Worm (Caenorhabditis elegans) whole organism, late embryonic: ENCODE data around the gene clc-28.

Experiments used
- C08G9.2 ChIP-seq: sonication (generic microtip); optimal IDR thresholded peaks from 2 replicates; lab custom pipeline; 2016; ENCODE audit warnings: mild to moderate bottlenecking, missing genetic modification characterization, moderate library complexity, missing compliant biosample characterization
- C38D4.7 ChIP-seq: fragments of 200-800 bp; sonication (Bioruptor generic); optimal IDR thresholded peaks from 2 replicates; lab custom pipeline; 2018; ENCODE audit warnings: mild to moderate bottlenecking, missing genetic modification characterization, moderate library complexity, missing compliant biosample characterization
- F13H6.1 ChIP-seq: sonication (generic microtip); optimal IDR thresholded peaks from 2 replicates; lab custom pipeline; 2016; ENCODE audit warnings: missing genetic modification characterization, missing compliant biosample characterization
- K09A11.1 ChIP-seq: sonication (generic microtip); optimal IDR thresholded peaks from 2 replicates; lab custom pipeline; 2017; ENCODE audit warnings: antibody characterized with exemption, mild to moderate bottlenecking, missing genetic modification characterization, missing compliant biosample characterization; ENCODE audit not compliant: insufficient read depth
- T23F11.4 ChIP-seq: fragments of 200-800 bp; sonication (Bioruptor generic); optimal IDR thresholded peaks from 2 replicates; lab custom pipeline; 2018; ENCODE audit warnings: mild to moderate bottlenecking, missing genetic modification characterization, missing compliant biosample characterization
- Y22D7AL.16 ChIP-seq: sonication (generic microtip); optimal IDR thresholded peaks from 2 replicates; lab custom pipeline; 2016; ENCODE audit warnings: missing genetic modification characterization, missing compliant biosample characterization
- ahr-1 ChIP-seq: sonication (generic microtip); optimal IDR thresholded peaks from 2 replicates; lab custom pipeline; 2016; ENCODE audit warnings: missing genetic modification characterization, missing compliant biosample characterization
- ama-1 ChIP-seq: fragments of 150-350 bp; optimal IDR thresholded peaks from 2 replicates; lab custom pipeline; 2014
- ceh-18 ChIP-seq: sonication (generic microtip); optimal IDR thresholded peaks from 2 replicates; lab custom pipeline; 2016; ENCODE audit warnings: missing genetic modification characterization, missing compliant biosample characterization
- ceh-19 ChIP-seq: fragments of 200-800 bp; sonication (Bioruptor generic); optimal IDR thresholded peaks from 2 replicates; lab custom pipeline; 2018; ENCODE audit warnings: mild to moderate bottlenecking, missing genetic modification characterization, missing compliant biosample characterization
- ceh-22 ChIP-seq: sonication (generic microtip); optimal IDR thresholded peaks from 2 replicates; lab custom pipeline; 2017; ENCODE audit warnings: missing biosample characterization, missing genetic modification characterization
- ceh-30 ChIP-seq: fragments of 150-350 bp; optimal IDR thresholded peaks from 2 replicates; lab custom pipeline; 2014; ENCODE audit warnings: missing biosample characterization, missing genetic modification characterization
- ceh-31 ChIP-seq: sonication (generic microtip); optimal IDR thresholded peaks from 2 replicates; lab custom pipeline; 2016; ENCODE audit warnings: missing genetic modification characterization, missing compliant biosample characterization
- ceh-34 ChIP-seq: sonication (generic microtip); optimal IDR thresholded peaks from 2 replicates; lab custom pipeline; 2016; ENCODE audit warnings: mild to moderate bottlenecking, missing genetic modification characterization, missing compliant biosample characterization
- ceh-45 ChIP-seq: fragments of 200-800 bp; sonication (Bioruptor generic); IDR thresholded peaks from 2 replicates; pipeline ENCODE4 v1.3.6; 2022; ENCODE audit warnings: missing genetic modification reagents, missing genetic modification characterization, missing compliant biosample characterization
- ceh-48 ChIP-seq: sonication (generic microtip); optimal IDR thresholded peaks from 2 replicates; lab custom pipeline; 2016; ENCODE audit warnings: missing genetic modification characterization, inconsistent platforms, missing compliant biosample characterization
- ceh-9 ChIP-seq: sonication (generic microtip); optimal IDR thresholded peaks from 2 replicates; lab custom pipeline; 2016; ENCODE audit warnings: mild to moderate bottlenecking, missing genetic modification characterization, inconsistent platforms, missing compliant biosample characterization
- che-1 ChIP-seq: sonication (generic microtip); optimal IDR thresholded peaks from 2 replicates; lab custom pipeline; 2016; ENCODE audit warnings: mild to moderate bottlenecking, missing genetic modification characterization, missing compliant biosample characterization
- dmd-4 ChIP-seq: sonication (generic microtip); optimal IDR thresholded peaks from 2 replicates; lab custom pipeline; 2016; ENCODE audit warnings: borderline replicate concordance, missing genetic modification characterization, missing compliant biosample characterization
- dve-1 ChIP-seq: sonication (generic microtip); optimal IDR thresholded peaks from 2 replicates; lab custom pipeline; 2017; ENCODE audit warnings: antibody characterized with exemption, mild to moderate bottlenecking, missing genetic modification characterization, missing compliant biosample characterization
- elt-2 ChIP-seq: sonication (generic microtip); optimal IDR thresholded peaks from 2 replicates; lab custom pipeline; 2016; ENCODE audit warnings: missing genetic modification reagents, missing genetic modification characterization, missing compliant biosample characterization
- elt-4 ChIP-seq: sonication (generic microtip); optimal IDR thresholded peaks from 2 replicates; lab custom pipeline; 2016; ENCODE audit warnings: missing genetic modification characterization, missing compliant biosample characterization
- ets-4 ChIP-seq: sonication (generic microtip); optimal IDR thresholded peaks from 2 replicates; lab custom pipeline; 2016; ENCODE audit warnings: missing genetic modification characterization, missing compliant biosample characterization
- eyg-1 ChIP-seq: sonication (generic microtip); optimal IDR thresholded peaks from 2 replicates; lab custom pipeline; 2016; ENCODE audit warnings: missing genotype, missing genetic modification characterization, missing compliant biosample characterization
- fax-1 ChIP-seq: sonication (generic microtip); optimal IDR thresholded peaks from 2 replicates; lab custom pipeline; 2016; ENCODE audit warnings: missing genotype, missing genetic modification characterization, missing compliant biosample characterization
- fkh-10 ChIP-seq: fragments of 150-350 bp; optimal IDR thresholded peaks from 2 replicates; lab custom pipeline; 2014; ENCODE audit warnings: missing biosample characterization, missing genetic modification reagents, missing genetic modification characterization
- fkh-6 ChIP-seq: sonication (generic microtip); optimal IDR thresholded peaks from 2 replicates; lab custom pipeline; 2016; ENCODE audit warnings: missing genetic modification characterization, missing compliant biosample characterization
- gmeb-2 ChIP-seq: sonication (generic microtip); optimal IDR thresholded peaks from 2 replicates; lab custom pipeline; 2016; ENCODE audit warnings: missing genetic modification characterization, inconsistent platforms, missing compliant biosample characterization
- hlh-13 ChIP-seq: fragments of 200-800 bp; sonication (Bioruptor generic); optimal IDR thresholded peaks from 2 replicates; lab custom pipeline; 2018; ENCODE audit warnings: mild to moderate bottlenecking, missing genetic modification characterization, missing compliant biosample characterization
- hlh-15 ChIP-seq: sonication (generic microtip); optimal IDR thresholded peaks from 2 replicates; lab custom pipeline; 2016; ENCODE audit warnings: missing genetic modification characterization, missing compliant biosample characterization
- hlh-8 ChIP-seq: sonication (generic microtip); optimal IDR thresholded peaks from 2 replicates; lab custom pipeline; 2016; ENCODE audit warnings: missing genotype, missing genetic modification characterization, missing compliant biosample characterization
- lin-11 ChIP-seq: fragments of 200-800 bp; sonication (Bioruptor generic); optimal IDR thresholded peaks from 2 replicates; lab custom pipeline; 2018; ENCODE audit warnings: mild to moderate bottlenecking, missing genetic modification characterization, missing compliant biosample characterization
- madf-2 ChIP-seq: sonication (generic microtip); optimal IDR thresholded peaks from 2 replicates; lab custom pipeline; 2017; ENCODE audit warnings: missing genetic modification characterization, missing compliant biosample characterization
- nhr-11 ChIP-seq: fragments of 150-350 bp; optimal IDR thresholded peaks from 2 replicates; lab custom pipeline; 2014; ENCODE audit warnings: missing biosample characterization, missing genetic modification characterization
- nhr-232 ChIP-seq: sonication (generic microtip); optimal IDR thresholded peaks from 2 replicates; lab custom pipeline; 2016; ENCODE audit warnings: missing genetic modification characterization, missing compliant biosample characterization
- npax-4 ChIP-seq: sonication (generic microtip); optimal IDR thresholded peaks from 2 replicates; lab custom pipeline; 2016; ENCODE audit warnings: missing genetic modification characterization, missing compliant biosample characterization
- odd-2 ChIP-seq: sonication (generic microtip); optimal IDR thresholded peaks from 2 replicates; lab custom pipeline; 2017; ENCODE audit warnings: antibody characterized with exemption, mild to moderate bottlenecking, missing genetic modification characterization, missing compliant biosample characterization
- pha-2 ChIP-seq: sonication (generic microtip); optimal IDR thresholded peaks from 2 replicates; lab custom pipeline; 2017; ENCODE audit warnings: mild to moderate bottlenecking, missing genetic modification characterization, missing compliant biosample characterization
- pha-4 ChIP-seq: fragments of 150-350 bp; optimal IDR thresholded peaks from 2 replicates; lab custom pipeline; 2018; ENCODE audit warnings: missing biosample characterization, missing genetic modification reagents, missing genetic modification characterization
- pqm-1 ChIP-seq: sonication (generic microtip); optimal IDR thresholded peaks from 2 replicates; lab custom pipeline; 2016; ENCODE audit warnings: missing genetic modification characterization, missing compliant biosample characterization
- ref-2 ChIP-seq: sonication (generic microtip); optimal IDR thresholded peaks from 2 replicates; lab custom pipeline; 2016; ENCODE audit warnings: missing genetic modification characterization, missing compliant biosample characterization
- sox-2 ChIP-seq: fragments of 200-800 bp; sonication (Bioruptor generic); IDR thresholded peaks from 2 replicates; pipeline ENCODE4 v1.3.6; 2022; ENCODE audit warnings: missing genetic modification reagents, missing genetic modification characterization, missing compliant biosample characterization
- sox-4 ChIP-seq: sonication (generic microtip); optimal IDR thresholded peaks from 2 replicates; lab custom pipeline; 2017; ENCODE audit warnings: mild to moderate bottlenecking, missing genetic modification characterization, inconsistent platforms, missing compliant biosample characterization
- syd-9 ChIP-seq: sonication (generic microtip); optimal IDR thresholded peaks from 2 replicates; lab custom pipeline; 2016; ENCODE audit warnings: mild to moderate bottlenecking, missing genetic modification characterization, moderate library complexity, missing compliant biosample characterization
- tbx-7 ChIP-seq: sonication (generic microtip); optimal IDR thresholded peaks from 2 replicates; lab custom pipeline; 2016; ENCODE audit warnings: missing genotype, missing genetic modification characterization, missing compliant biosample characterization
- ttx-3 ChIP-seq: sonication (generic microtip); optimal IDR thresholded peaks from 2 replicates; lab custom pipeline; 2016; ENCODE audit warnings: missing genetic modification reagents, missing genetic modification characterization, missing compliant biosample characterization
- unc-3 ChIP-seq, 2 experiments: fragments of 200-800 bp in 1 of 2; sonication (Bioruptor generic) in 1 of 2; sonication (generic microtip) in 1 of 2; conservative IDR thresholded peaks in 1 of 2; optimal IDR thresholded peaks in 1 of 2; 2 replicates each; pipeline versions ENCODE4 v1.3.6 to Lab custom; 2016 to 2022; ENCODE audit warnings: missing compliant biosample characterization in 2 of 2, missing genetic modification characterization in 2 of 2, missing genetic modification reagents in 1 of 2
- unc-42 ChIP-seq: sonication (generic microtip); optimal IDR thresholded peaks from 2 replicates; lab custom pipeline; 2016; ENCODE audit warnings: missing genotype, missing genetic modification characterization, missing compliant biosample characterization
- unc-86 ChIP-seq: sonication (generic microtip); optimal IDR thresholded peaks from 2 replicates; lab custom pipeline; 2016; ENCODE audit warnings: missing genetic modification characterization, missing compliant biosample characterization
- zip-5 ChIP-seq: sonication (generic microtip); optimal IDR thresholded peaks from 2 replicates; lab custom pipeline; 2016; ENCODE audit warnings: missing genetic modification characterization, missing compliant biosample characterization

Gene clc-28

ce11 chrIII:8356407-8356881 is 17.2 kb upstream of the clc-28 start (continued):
- TF ChIP-seq hlh-15 (tag; lab: Kevin White, UChicago) (no peak), ceh-19 (no peak), lin-11 (tag; lab: Kevin White, UChicago) (peak; percentile 8), fax-1 (tag; lab: Kevin White, UChicago) (no peak), eyg-1 (peak; percentile 55), hlh-13 (GFP tag; lab: Kevin White, UChicago) (no peak), fkh-10 (GFP tag; lab: Kevin White, UChicago) (no peak), unc-42 (tag; lab: Kevin White, UChicago) (peak; percentile 55), madf-2 (tag; lab: Kevin White, UChicago) (no peak), zip-5 (tag; lab: Kevin White, UChicago) (no peak), dmd-4 (no peak), unc-86 (tag; lab: Kevin White, UChicago) (no peak), ceh-45 (GFP tag; lab: Robert Waterston, UW) (no peak), hlh-8 (tag; lab: Kevin White, UChicago) (no peak), gmeb-2 (tag; lab: Kevin White, UChicago) (no peak), npax-4 (tag; lab: Kevin White, UChicago) (no peak), ceh-9 (no peak), dve-1 (tag; lab: Kevin White, UChicago) (no peak), tbx-7 (tag; lab: Kevin White, UChicago) (peak; percentile 37), ceh-48 (no peak), odd-2 (tag; lab: Kevin White, UChicago) (no peak), ceh-31 (peak; percentile 85), pqm-1 (tag; lab: Kevin White, UChicago) (no peak), che-1 (tag; lab: Kevin White, UChicago) (peak; percentile 12), F13H6.1 (tag; lab: Kevin White, UChicago) (no peak), sox-4 (tag; lab: Kevin White, UChicago) (no peak), C38D4.7 (GFP tag; lab: Kevin White, UChicago) (no peak), fkh-6 (no peak), ttx-3 (tag; lab: Kevin White, UChicago) (no peak), K09A11.1 (tag; lab: Kevin White, UChicago) (no peak), ama-1 (lab: Kevin White, UChicago) (no peak), ref-2 (tag; lab: Kevin White, UChicago) (peak; percentile 26), unc-3 (GFP tag; conservative IDR thresholded peaks at IDR 0.05; lab: Robert Waterston, UW) (no peak), unc-3 (tag; optimal IDR thresholded peaks at IDR 0.05; lab: Kevin White, UChicago) (no peak), ceh-30 (no peak), elt-4 (tag; lab: Kevin White, UChicago) (no peak), T23F11.4 (GFP tag; lab: Kevin White, UChicago) (no peak), ets-4 (no peak), pha-4 (tag; lab: Kevin White, UChicago) (no peak), sox-2 (GFP tag; lab: Robert Waterston, UW) (no peak; the same call in 1 of the 2 replicates), ceh-18 (tag; lab: Kevin White, UChicago) (peak; percentile 81), nhr-11 (no peak), syd-9 (peak; percentile 56), elt-2 (tag; lab: Kevin White, UChicago) (peak; percentile 14), pha-2 (no peak)

ce11 chrIII:8355462-8355815 is 16.2 kb upstream of the clc-28 start:
- TF ChIP-seq hlh-8 (tag; lab: Kevin White, UChicago) (no peak), C08G9.2 (tag; lab: Kevin White, UChicago) (no peak), ceh-18 (tag; lab: Kevin White, UChicago) (no peak), ahr-1 (tag; lab: Kevin White, UChicago) (no peak), tbx-7 (tag; lab: Kevin White, UChicago) (no peak), unc-3 (GFP tag; conservative IDR thresholded peaks at IDR 0.05; lab: Robert Waterston, UW) (no peak), unc-3 (tag; optimal IDR thresholded peaks at IDR 0.05; lab: Kevin White, UChicago) (no peak), dve-1 (tag; lab: Kevin White, UChicago) (no peak), K09A11.1 (tag; lab: Kevin White, UChicago) (no peak), syd-9 (no peak), gmeb-2 (tag; lab: Kevin White, UChicago) (no peak), fax-1 (tag; lab: Kevin White, UChicago) (no peak), ref-2 (tag; lab: Kevin White, UChicago) (no peak), ceh-34 (tag; lab: Kevin White, UChicago) (no peak), nhr-232 (tag; lab: Kevin White, UChicago) (no peak), ceh-45 (GFP tag; lab: Robert Waterston, UW) (no peak), ceh-22 (tag; lab: Kevin White, UChicago) (no peak), pha-2 (no peak), ceh-19 (no peak), madf-2 (tag; lab: Kevin White, UChicago) (no peak), Y22D7AL.16 (tag; lab: Kevin White, UChicago) (no peak)
